Worm (Caenorhabditis elegans): ENCODE data around the gene F08F3.8.

F08F3.8 gene

ce11 chrV:5410679-5411078 is 21.7 kb downstream of the F08F3.8 start, which contains the start of gene F08F3.4 (continued):
- TF ChIP-seq arid-1 (GFP tag; conservative IDR thresholded peaks at IDR 0.05) (no peak), spr-3 (GFP tag; optimal IDR thresholded peaks at IDR 0.05) (no peak), gei-8 (GFP tag; optimal IDR thresholded peaks at IDR 0.05) (peak; percentile 55), hlh-11 (tag; optimal IDR thresholded peaks at IDR 0.05) (peak; percentile 80), ctbp-1 (GFP tag; IDR thresholded peaks at IDR 0.05) (0 out of 2 replicates have a peak, but pooled peaks have one; percentile 26), snpc-1.2 (GFP tag; IDR thresholded peaks at IDR 0.05) (no peak)

DNA sequence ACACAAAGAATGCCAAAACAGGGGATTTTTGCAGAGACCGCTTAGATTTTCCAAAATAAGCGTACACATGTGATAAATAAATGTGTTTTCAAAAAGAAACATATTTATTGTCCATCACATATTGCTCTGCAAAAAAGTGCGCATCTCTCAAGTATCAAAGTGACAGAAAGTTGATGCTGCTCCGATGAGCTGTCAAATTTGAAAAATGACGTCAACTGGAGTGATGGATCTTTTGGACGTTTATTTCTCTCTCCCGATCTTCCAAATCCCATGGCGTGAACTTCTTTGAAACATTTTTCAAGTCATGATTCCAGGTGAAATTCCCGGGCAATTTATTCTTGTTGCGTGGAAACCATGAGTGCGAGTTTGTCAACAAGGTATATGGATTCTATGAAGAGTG is 23.5 kb downstream of the F08F3.8 start:
- no peak for TF ChIP-seq nhr-10 (tag; optimal IDR thresholded peaks at IDR 0.05)
- TF ChIP-seq nhr-102 (tag; optimal IDR thresholded peaks at IDR 0.05): no peak
- TF ChIP-seq ama-1 (optimal IDR thresholded peaks at IDR 0.05): no peak
- TF ChIP-seq ZK337.2 (GFP tag; IDR thresholded peaks at IDR 0.05): no peak
- peak; percentile 64; the same call in 1 of the 2 replicates for TF ChIP-seq ceh-20 (GFP tag; IDR thresholded peaks at IDR 0.05)
- TF ChIP-seq Y5F2A.4 (GFP tag; optimal IDR thresholded peaks at IDR 0.05): no peak
- no peak for TF ChIP-seq gei-8 (GFP tag; optimal IDR thresholded peaks at IDR 0.05)
- TF ChIP-seq nhr-6 (tag; optimal IDR thresholded peaks at IDR 0.05): no peak
- TF ChIP-seq egl-43 (GFP tag; IDR thresholded peaks at IDR 0.05): no peak
- no peak for TF ChIP-seq F26F4.8 (GFP tag; conservative IDR thresholded peaks at IDR 0.05)
- no peak for TF ChIP-seq ces-1 (GFP tag; optimal IDR thresholded peaks at IDR 0.05)
- TF ChIP-seq T20F7.1 (GFP tag; optimal IDR thresholded peaks at IDR 0.05): no peak
- TF ChIP-seq rbr-2 (tag; optimal IDR thresholded peaks at IDR 0.05): no peak
- TF ChIP-seq unc-62 (GFP tag; optimal IDR thresholded peaks at IDR 0.05 in 1 of 2): peak in 1 of 2 experiments; percentile 99
- no peak for TF ChIP-seq unc-62 (tag; optimal IDR thresholded peaks at IDR 0.05)

- TF ChIP-seq nhr-77 (tag; optimal IDR thresholded peaks at IDR 0.05): no peak
- no peak for TF ChIP-seq D1046.2 (GFP tag; IDR thresholded peaks at IDR 0.05)
- TF ChIP-seq snpc-4 (tag; optimal IDR thresholded peaks at IDR 0.05): no peak
- TF ChIP-seq ceh-82 (tag; optimal IDR thresholded peaks at IDR 0.05): no peak
- TF ChIP-seq nhr-237 (tag; optimal IDR thresholded peaks at IDR 0.05): no peak
- no peak for TF ChIP-seq ztf-7 (tag; optimal IDR thresholded peaks at IDR 0.05)
- TF ChIP-seq dmd-8 (GFP tag; IDR thresholded peaks at IDR 0.05): no peak
- TF ChIP-seq ceh-62 (tag; optimal IDR thresholded peaks at IDR 0.05): no peak
- TF ChIP-seq nhr-6 (tag; optimal IDR thresholded peaks at IDR 0.05): no peak
- TF ChIP-seq R02D3.7 (tag; optimal IDR thresholded peaks at IDR 0.05): no peak
- no peak for TF ChIP-seq snpc-1.2 (GFP tag; IDR thresholded peaks at IDR 0.05)
- no peak for TF ChIP-seq lin-15B (tag; optimal IDR thresholded peaks at IDR 0.05)
- no peak for TF ChIP-seq lin-39 (tag; optimal IDR thresholded peaks at IDR 0.05)
- no peak for TF ChIP-seq unc-130 (GFP tag; optimal IDR thresholded peaks at IDR 0.05)
- no peak for TF ChIP-seq nhr-11 (tag; optimal IDR thresholded peaks at IDR 0.05)
- no peak for TF ChIP-seq egl-43 (GFP tag; IDR thresholded peaks at IDR 0.05)
- no peak for TF ChIP-seq nhr-48 (tag; optimal IDR thresholded peaks at IDR 0.05)
- no peak for TF ChIP-seq cey-2 (tag; optimal IDR thresholded peaks at IDR 0.05; ENCODE audit: borderline replicate concordance, insufficient read depth)
- TF ChIP-seq F49E8.2 (tag; optimal IDR thresholded peaks at IDR 0.05; ENCODE audit: borderline replicate concordance): no peak
These were observed 24.2 kb downstream of the F08F3.8 start, which contains the start of gene C25A6.1 for ce11 chrV:5408223-5408622. Gene C25A6.1, plus strand, starts transcription at chrV:5408523.

- no peak for TF ChIP-seq fkh-10 (GFP tag; optimal IDR thresholded peaks at IDR 0.05)
- TF ChIP-seq snpc-4 (tag; optimal IDR thresholded peaks at IDR 0.05): no peak
- no peak for TF ChIP-seq zip-11 (GFP tag; IDR thresholded peaks at IDR 0.05)
- TF ChIP-seq dmd-6 (GFP tag; IDR thresholded peaks at IDR 0.05): no peak
- no peak for TF ChIP-seq lsy-2 (tag; optimal IDR thresholded peaks at IDR 0.05)
- no peak for TF ChIP-seq dpl-1 (GFP tag; optimal IDR thresholded peaks at IDR 0.05)
- TF ChIP-seq ZK546.5 (tag; optimal IDR thresholded peaks at IDR 0.05): no peak
- TF ChIP-seq dve-1 (tag; optimal IDR thresholded peaks at IDR 0.05; ENCODE audit: insufficient read depth): no peak
- TF ChIP-seq zag-1 (tag; optimal IDR thresholded peaks at IDR 0.05): no peak
- TF ChIP-seq unc-130 (GFP tag; optimal IDR thresholded peaks at IDR 0.05): no peak
- TF ChIP-seq F10B5.3 (tag; optimal IDR thresholded peaks at IDR 0.05): no peak
- TF ChIP-seq mxl-2 (GFP tag; conservative IDR thresholded peaks at IDR 0.05): no peak
- no peak for TF ChIP-seq F44E2.7 (GFP tag; IDR thresholded peaks at IDR 0.05)
- no peak for TF ChIP-seq mes-2 (tag; optimal IDR thresholded peaks at IDR 0.05; ENCODE audit: poor library complexity, severe bottlenecking)
These were observed 27.3 kb downstream of the F08F3.8 start, which contains the start of gene dmsr-7 for ce11 chrV:5405053-5405452. Gene dmsr-7, plus strand, starts transcription at chrV:5405353.

All from whole organism, L4 larva.